Worm (Caenorhabditis elegans) whole organism, L4 larva: Measurements from ENCODE around the gene vps-53.

Experiments used
- aly-2 ChIP-seq: sonication (generic microtip); optimal IDR thresholded peaks from 2 replicates; lab custom pipeline; 2018; ENCODE audit warnings: missing biosample characterization, missing genetic modification characterization
- mes-2 ChIP-seq: sonication (generic microtip); optimal IDR thresholded peaks from 2 replicates; lab custom pipeline; 2016; ENCODE audit warnings: missing genotype, mild to moderate bottlenecking, missing genetic modification characterization, missing compliant biosample characterization; ENCODE audit not compliant: poor library complexity, severe bottlenecking

DNA sequence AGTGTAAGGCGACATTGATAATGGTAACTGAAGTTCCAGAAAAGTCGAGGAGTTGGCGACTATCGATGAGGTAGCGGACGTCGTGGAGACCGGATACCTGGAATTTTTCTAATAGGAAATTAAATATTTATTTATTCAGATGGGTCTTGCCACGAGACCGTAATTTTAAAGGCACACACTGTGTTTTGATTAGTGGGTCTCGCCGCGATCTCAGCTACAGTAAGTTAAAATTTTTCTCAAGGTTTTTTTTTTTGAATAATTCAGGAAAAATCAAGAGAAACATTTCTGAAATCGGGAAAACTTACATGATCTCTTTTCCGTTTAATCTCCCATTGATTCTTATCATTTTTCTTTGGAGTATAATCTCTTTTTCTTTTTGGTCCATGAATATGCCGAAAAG is 21.8 kb upstream of the vps-53 start:
- TF ChIP-seq aly-2 (tag; lab: Kevin White, UChicago) (no peak), mes-2 (tag; lab: Kevin White, UChicago) (no peak)
